Comparison of ENCODE assay signal across 4 worm cellular contexts in the genomic region with DNA sequence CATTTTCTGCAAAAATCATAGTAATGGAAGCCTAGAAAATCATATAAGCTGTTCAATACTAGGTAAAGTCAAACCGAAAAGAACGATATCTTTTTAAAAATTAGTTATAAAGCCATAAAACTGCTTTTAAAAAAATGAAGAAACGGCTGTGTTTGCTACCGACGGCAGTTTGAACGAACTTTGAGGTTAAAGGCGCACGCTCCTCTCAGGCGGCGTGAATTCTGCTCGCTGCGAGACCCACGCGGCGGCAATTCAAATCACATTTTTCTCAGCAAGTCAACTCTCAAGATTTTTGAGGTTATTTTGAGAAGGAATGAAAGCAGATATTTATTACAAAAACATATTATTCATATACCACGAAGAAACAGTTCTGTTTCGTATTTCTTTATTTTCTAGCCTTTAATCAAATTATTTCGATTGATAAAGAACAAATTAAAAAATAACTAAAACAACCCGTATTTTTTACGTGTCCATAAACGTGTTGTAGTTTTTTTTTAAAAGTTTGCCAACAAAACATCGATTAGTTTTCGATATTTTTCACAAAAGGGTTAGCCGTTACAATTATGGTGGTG.
A peak's percentile ranks its signal among the peaks of the same experiment; 100 is the strongest.
TF ChIP-seq lines count a peak whose summit lies in the region.

A gene (minus strand): TSS at position 6 of the 572 bp plus-strand sequence.
A gene (plus strand): TSS at position 522 of the 572 bp plus-strand sequence.

TF ChIP-seq in whole organism, L1 larva, 84 proteins besides CTCF, POLR2A, EP300 and RAD21 (continued from another document and continues in another):
- TF ChIP-seq C16A3.4 (tag; optimal IDR thresholded peaks at IDR 0.05; lab: Kevin White, UChicago) (peak; percentile 86), fkh-10 (GFP tag; optimal IDR thresholded peaks at IDR 0.05; lab: Kevin White, UChicago) (no peak), nhr-71 (tag; optimal IDR thresholded peaks at IDR 0.05; lab: Kevin White, UChicago) (peak; percentile 91), hlh-4 (tag; optimal IDR thresholded peaks at IDR 0.05; lab: Kevin White, UChicago) (no peak), nhr-90 (tag; optimal IDR thresholded peaks at IDR 0.05; lab: Kevin White, UChicago; ENCODE audit: poor library complexity) (peak; percentile 82), lir-3 (tag; optimal IDR thresholded peaks at IDR 0.05; lab: Kevin White, UChicago; ENCODE audit: poor library complexity) (peak; percentile 68), aly-2 (tag; optimal IDR thresholded peaks at IDR 0.05; lab: Kevin White, UChicago) (peak; percentile 28), vab-15 (tag; optimal IDR thresholded peaks at IDR 0.05; lab: Kevin White, UChicago) (no peak), nhr-237 (tag; optimal IDR thresholded peaks at IDR 0.05; lab: Kevin White, UChicago) (peak; percentile 59), sptf-1 (tag; optimal IDR thresholded peaks at IDR 0.05; lab: Kevin White, UChicago) (no peak), ama-1 (optimal IDR thresholded peaks at IDR 0.05; lab: Kevin White, UChicago) (no peak), rnt-1 (tag; optimal IDR thresholded peaks at IDR 0.05; lab: Kevin White, UChicago) (peak; percentile 86), swsn-7 (tag; optimal IDR thresholded peaks at IDR 0.05; lab: Kevin White, UChicago) (peak; percentile 82), lin-13 (GFP tag; optimal IDR thresholded peaks at IDR 0.05; lab: Kevin White, UChicago) (peak; percentile 80), egl-13 (tag; optimal IDR thresholded peaks at IDR 0.05; lab: Kevin White, UChicago) (peak; percentile 68), nhr-19 (GFP tag; conservative IDR thresholded peaks at IDR 0.05; lab: Robert Waterston, UW) (peak; percentile 100), mab-9 (GFP tag; IDR thresholded peaks at IDR 0.05; lab: Robert Waterston, UW) (no peak), elt-2 (tag; optimal IDR thresholded peaks at IDR 0.05; lab: Kevin White, UChicago) (peak; percentile 9), nhr-85 (tag; lab: Kevin White, UChicago) (peak; percentile 92), lin-14 (GFP tag; optimal IDR thresholded peaks at IDR 0.05; lab: Kevin White, UChicago) (peak; percentile 83), mdl-1 (tag; optimal IDR thresholded peaks at IDR 0.05; lab: Kevin White, UChicago) (peak in 1 of 2 experiments; percentile 86), nhr-84 (tag; optimal IDR thresholded peaks at IDR 0.05; lab: Kevin White, UChicago) (no peak), aha-1 (tag; optimal IDR thresholded peaks at IDR 0.05; lab: Kevin White, UChicago) (no peak), hlh-17 (GFP tag; optimal IDR thresholded peaks at IDR 0.05; lab: Kevin White, UChicago; ENCODE audit: borderline replicate concordance) (no peak), zag-1 (tag; optimal IDR thresholded peaks at IDR 0.05; lab: Kevin White, UChicago) (no peak), fkh-8 (tag; optimal IDR thresholded peaks at IDR 0.05; lab: Kevin White, UChicago) (peak; percentile 72), unc-30 (tag; optimal IDR thresholded peaks at IDR 0.05; lab: Kevin White, UChicago) (no peak), elt-3 (tag; optimal IDR thresholded peaks at IDR 0.05; lab: Kevin White, UChicago) (peak in 2 of 6 experiments; percentile 65 to 78), unc-98 (GFP tag; IDR thresholded peaks at IDR 0.05; lab: Robert Waterston, UW) (no peak), dpl-1 (GFP tag; optimal IDR thresholded peaks at IDR 0.05; lab: Kevin White, UChicago) (peak; percentile 95 to 97 (median 95)), nhr-76 (tag; optimal IDR thresholded peaks at IDR 0.05; lab: Kevin White, UChicago) (no peak)

TF ChIP-seq in whole organism, L2 larva, 48 proteins besides CTCF, POLR2A, EP300 and RAD21 (continued from another document):
- TF ChIP-seq ztf-4 (tag; optimal IDR thresholded peaks at IDR 0.05; lab: Kevin White, UChicago) (peak; percentile 24), lin-11 (tag; optimal IDR thresholded peaks at IDR 0.05; lab: Kevin White, UChicago) (peak; percentile 83), elt-3 (tag; optimal IDR thresholded peaks at IDR 0.05; lab: Kevin White, UChicago) (no peak), unc-55 (GFP tag; optimal IDR thresholded peaks at IDR 0.05; lab: Kevin White, UChicago) (peak; percentile 95), unc-62 (GFP tag; optimal IDR thresholded peaks at IDR 0.05; lab: Kevin White, UChicago) (no peak), nhr-77 (tag; optimal IDR thresholded peaks at IDR 0.05; lab: Kevin White, UChicago) (no peak), Y55F3AM.14 (GFP tag; optimal IDR thresholded peaks at IDR 0.05; lab: Kevin White, UChicago) (no peak), nhr-11 (tag; optimal IDR thresholded peaks at IDR 0.05; lab: Kevin White, UChicago) (no peak), unc-39 (tag; optimal IDR thresholded peaks at IDR 0.05; lab: Kevin White, UChicago) (no peak), skn-1 (tag; optimal IDR thresholded peaks at IDR 0.05; lab: Kevin White, UChicago) (no peak), egl-27 (tag; optimal IDR thresholded peaks at IDR 0.05; lab: Kevin White, UChicago) (no peak), elt-1 (tag; optimal IDR thresholded peaks at IDR 0.05; lab: Kevin White, UChicago) (no peak), R02D3.7 (tag; optimal IDR thresholded peaks at IDR 0.05; lab: Kevin White, UChicago) (no peak), fos-1 (tag; optimal IDR thresholded peaks at IDR 0.05; lab: Kevin White, UChicago) (peak; percentile 54), F13H6.1 (tag; optimal IDR thresholded peaks at IDR 0.05; lab: Kevin White, UChicago) (peak; percentile 66), nhr-12 (tag; optimal IDR thresholded peaks at IDR 0.05; lab: Kevin White, UChicago) (no peak), gmeb-1 (tag; optimal IDR thresholded peaks at IDR 0.05; lab: Kevin White, UChicago) (peak; percentile 95), sma-3 (GFP tag; optimal IDR thresholded peaks at IDR 0.05; lab: Kevin White, UChicago) (peak; percentile 77)
TF ChIP-seq in whole organism, L2 larva: peak in this region for 22.

TF ChIP-seq in whole organism, L4 larva, 104 proteins besides CTCF, POLR2A, EP300 and RAD21 (continued from another document):
- no peak for TF ChIP-seq nhr-42 (GFP tag; IDR thresholded peaks at IDR 0.05; lab: Robert Waterston, UW)
- TF ChIP-seq dpl-1 (GFP tag; optimal IDR thresholded peaks at IDR 0.05; lab: Kevin White, UChicago), result peak; percentile 95
- TF ChIP-seq dve-1 (tag; optimal IDR thresholded peaks at IDR 0.05; lab: Kevin White, UChicago; ENCODE audit: insufficient read depth), result peak; percentile 84
- TF ChIP-seq fkh-10 (GFP tag; optimal IDR thresholded peaks at IDR 0.05; lab: Kevin White, UChicago), result peak; percentile 13
- TF ChIP-seq aha-1 (tag; lab: Kevin White, UChicago), result peak; percentile 69
- TF ChIP-seq pha-4 (GFP tag; IDR thresholded peaks at IDR 0.05; lab: Robert Waterston, UW), result peak; percentile 37; the same call in 1 of the 2 replicates
- TF ChIP-seq pha-4 (tag; optimal IDR thresholded peaks at IDR 0.05; lab: Kevin White, UChicago), result no peak
- TF ChIP-seq zip-11 (GFP tag; IDR thresholded peaks at IDR 0.05; lab: Robert Waterston, UW), result no peak
- TF ChIP-seq set-16 (GFP tag; IDR thresholded peaks at IDR 0.05; lab: Robert Waterston, UW), result no peak
- peak; percentile 34 for TF ChIP-seq nhr-11 (tag; optimal IDR thresholded peaks at IDR 0.05; lab: Kevin White, UChicago)

TF ChIP-seq in whole organism, young adult, 124 proteins besides CTCF, POLR2A, EP300 and RAD21 (continued from another document):
- no peak for TF ChIP-seq nhr-90 (tag; optimal IDR thresholded peaks at IDR 0.05; lab: Kevin White, UChicago)
- no peak for TF ChIP-seq ztf-3 (GFP tag; optimal IDR thresholded peaks at IDR 0.05; lab: Kevin White, UChicago)
- no peak for TF ChIP-seq B0336.3 (GFP tag; IDR thresholded peaks at IDR 0.05; lab: Robert Waterston, UW)
- TF ChIP-seq cebp-1 (GFP tag; IDR thresholded peaks at IDR 0.05; lab: Robert Waterston, UW), result no peak
- no peak for TF ChIP-seq cebp-1 (tag; optimal IDR thresholded peaks at IDR 0.05; lab: Kevin White, UChicago)
- TF ChIP-seq Y53G8AR.9 (GFP tag; conservative IDR thresholded peaks at IDR 0.05; lab: Robert Waterston, UW), result 0 out of 2 replicates have a peak, but pooled peaks have one; percentile 18
- no peak for TF ChIP-seq hsf-1 (GFP tag; IDR thresholded peaks at IDR 0.05; lab: Robert Waterston, UW)
- TF ChIP-seq pbrm-1 (GFP tag; IDR thresholded peaks at IDR 0.05; lab: Robert Waterston, UW), result peak; percentile 42; the same call in 1 of the 2 replicates
- peak; percentile 57 for TF ChIP-seq ZK185.1 (tag; optimal IDR thresholded peaks at IDR 0.05; lab: Kevin White, UChicago; ENCODE audit: poor library complexity, severe bottlenecking)
- TF ChIP-seq snpc-1.1 (tag; optimal IDR thresholded peaks at IDR 0.05; lab: Kevin White, UChicago; ENCODE audit: insufficient read depth), result no peak
- no peak for TF ChIP-seq F57C9.4 (tag; optimal IDR thresholded peaks at IDR 0.05; lab: Kevin White, UChicago)
- TF ChIP-seq cebp-2 (GFP tag; IDR thresholded peaks at IDR 0.05; lab: Robert Waterston, UW), result no peak
- TF ChIP-seq ccch-3 (GFP tag; optimal IDR thresholded peaks at IDR 0.05; lab: Kevin White, UChicago), result no peak
- TF ChIP-seq nhr-120 (GFP tag; IDR thresholded peaks at IDR 0.05; lab: Robert Waterston, UW), result no peak
- peak; percentile 92 for TF ChIP-seq efl-1 (GFP tag; optimal IDR thresholded peaks at IDR 0.05; lab: Kevin White, UChicago)
- peak; percentile 43; the same call in 1 of the 2 replicates for TF ChIP-seq D2030.7 (GFP tag; IDR thresholded peaks at IDR 0.05; lab: Robert Waterston, UW)
- no peak for TF ChIP-seq Y79H2A.3 (GFP tag; conservative IDR thresholded peaks at IDR 0.05; lab: Robert Waterston, UW)
- TF ChIP-seq F37B4.10 (GFP tag; IDR thresholded peaks at IDR 0.05; lab: Robert Waterston, UW), result no peak
- peak; percentile 70 for TF ChIP-seq mcd-1 (GFP tag; IDR thresholded peaks at IDR 0.05; lab: Robert Waterston, UW)
- TF ChIP-seq F23B12.7 (tag; optimal IDR thresholded peaks at IDR 0.05; lab: Kevin White, UChicago; ENCODE audit: insufficient read depth), result peak; percentile 81
- peak; percentile 44; the same call in 1 of the 2 replicates for TF ChIP-seq ceh-91 (GFP tag; IDR thresholded peaks at IDR 0.05; lab: Robert Waterston, UW)
- no peak for TF ChIP-seq ceh-100 (GFP tag; IDR thresholded peaks at IDR 0.05; lab: Robert Waterston, UW)
- TF ChIP-seq attf-6 (GFP tag; IDR thresholded peaks at IDR 0.05; lab: Robert Waterston, UW), result no peak
- TF ChIP-seq lin-54 (GFP tag; optimal IDR thresholded peaks at IDR 0.05; lab: Kevin White, UChicago), result peak; percentile 98
- peak; percentile 56 for TF ChIP-seq F49E8.2 (tag; optimal IDR thresholded peaks at IDR 0.05; lab: Kevin White, UChicago; ENCODE audit: insufficient read depth)
- TF ChIP-seq ztf-25 (GFP tag; IDR thresholded peaks at IDR 0.05; lab: Robert Waterston, UW), result no peak
- no peak for TF ChIP-seq Y53F4B.3 (GFP tag; IDR thresholded peaks at IDR 0.05; lab: Robert Waterston, UW)
- peak; percentile 52; the same call in 1 of the 2 replicates for TF ChIP-seq nfyb-1 (GFP tag; IDR thresholded peaks at IDR 0.05; lab: Robert Waterston, UW)
- TF ChIP-seq tlf-1 (GFP tag; optimal IDR thresholded peaks at IDR 0.05; lab: Kevin White, UChicago), result peak; percentile 37
